Worm (Caenorhabditis elegans) whole organism, midembryonic: ENCODE measurements around the gene sek-1.

Experiments used
- T22C8.4 ChIP-seq: fragments of 200-800 bp; sonication (Bioruptor generic); IDR thresholded peaks from 2 replicates; pipeline ENCODE4 v1.3.6; 2022; ENCODE audit warnings: missing genetic modification characterization, missing compliant biosample characterization
- cog-1 ChIP-seq: sonication (generic microtip); optimal IDR thresholded peaks from 2 replicates; lab custom pipeline; 2016; ENCODE audit warnings: missing genetic modification characterization, missing compliant biosample characterization
- flt-1 ChIP-seq: fragments of 200-800 bp; sonication (Bioruptor generic); IDR thresholded peaks from 2 replicates; pipeline ENCODE4 v1.3.6; 2022; ENCODE audit warnings: missing genetic modification characterization, missing compliant biosample characterization
- klf-2 ChIP-seq: fragments of 200-800 bp; sonication (Bioruptor generic); conservative IDR thresholded peaks from 2 replicates; pipeline ENCODE4 v1.3.6; 2022; ENCODE audit warnings: missing genetic modification reagents, missing genetic modification characterization, missing compliant biosample characterization
- med-1 ChIP-seq: sonication (generic microtip); optimal IDR thresholded peaks from 2 replicates; lab custom pipeline; 2017; ENCODE audit warnings: missing genetic modification characterization, mild to moderate bottlenecking, missing compliant biosample characterization, antibody characterized with exemption, missing genetic modification reagents; ENCODE audit not compliant: insufficient read depth
- ref-1 ChIP-seq: fragments of 200-800 bp; sonication (Bioruptor generic); conservative IDR thresholded peaks from 2 replicates; pipeline ENCODE4 v1.3.6; 2022; ENCODE audit warnings: missing genetic modification reagents, missing genetic modification characterization, missing compliant biosample characterization
- tab-1 ChIP-seq: fragments of 200-800 bp; sonication (Bioruptor generic); IDR thresholded peaks from 2 replicates; pipeline ENCODE4 v1.3.6; 2022; ENCODE audit warnings: missing genetic modification characterization, missing compliant biosample characterization
- ztf-23 ChIP-seq: fragments of 200-800 bp; sonication (Bioruptor generic); IDR thresholded peaks from 2 replicates; pipeline ENCODE4 v1.3.6; 2022; ENCODE audit warnings: missing genetic modification reagents, missing genetic modification characterization, missing compliant biosample characterization
- ztf-29 ChIP-seq: fragments of 200-800 bp; sonication (Bioruptor generic); IDR thresholded peaks from 2 replicates; pipeline ENCODE4 v1.3.6; 2022; ENCODE audit warnings: missing genetic modification reagents, missing genetic modification characterization, missing compliant biosample characterization

sek-1 gene

DNA sequence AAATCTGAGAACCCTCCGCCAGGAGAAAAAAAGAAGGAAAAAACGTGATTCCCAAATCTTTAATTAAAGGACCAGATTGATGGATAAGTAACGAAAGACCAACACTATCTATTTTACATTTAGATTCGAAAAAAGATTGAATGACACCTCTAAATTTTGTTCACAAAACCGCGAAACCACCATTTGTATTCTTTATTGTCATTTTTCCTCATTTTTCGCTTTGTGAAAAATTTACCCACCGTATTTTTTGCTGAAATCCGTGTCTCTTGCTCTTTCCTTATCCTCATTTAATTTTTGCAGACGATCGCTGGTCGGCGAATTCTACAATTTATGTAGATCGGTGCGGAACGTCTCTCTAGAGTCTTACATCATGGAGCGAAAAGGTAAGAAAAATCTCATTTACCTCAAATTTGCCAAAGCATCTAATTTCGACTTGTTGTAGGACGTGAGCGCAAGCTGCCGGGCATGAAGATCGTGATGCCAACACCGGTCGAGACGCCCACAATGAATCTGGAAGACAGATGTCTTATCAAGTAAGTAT lies at the start of gene sek-1, which contains the start of gene R03G5.6:
sek-1 (plus strand) TSS at position 301 of the 541 bp plus-strand sequence.
R03G5.6 (minus strand) TSS at position 491 of the 541 bp plus-strand sequence.
- TF ChIP-seq tab-1 (GFP tag; lab: Robert Waterston, UW) (no peak), cog-1 (no peak), flt-1 (GFP tag; lab: Robert Waterston, UW) (no peak), ztf-29 (no peak), ztf-23 (GFP tag; lab: Robert Waterston, UW) (no peak), klf-2 (GFP tag; lab: Robert Waterston, UW) (no peak), T22C8.4 (no peak), ref-1 (no peak), med-1 (GFP tag; lab: Kevin White, UChicago) (no peak)

DNA sequence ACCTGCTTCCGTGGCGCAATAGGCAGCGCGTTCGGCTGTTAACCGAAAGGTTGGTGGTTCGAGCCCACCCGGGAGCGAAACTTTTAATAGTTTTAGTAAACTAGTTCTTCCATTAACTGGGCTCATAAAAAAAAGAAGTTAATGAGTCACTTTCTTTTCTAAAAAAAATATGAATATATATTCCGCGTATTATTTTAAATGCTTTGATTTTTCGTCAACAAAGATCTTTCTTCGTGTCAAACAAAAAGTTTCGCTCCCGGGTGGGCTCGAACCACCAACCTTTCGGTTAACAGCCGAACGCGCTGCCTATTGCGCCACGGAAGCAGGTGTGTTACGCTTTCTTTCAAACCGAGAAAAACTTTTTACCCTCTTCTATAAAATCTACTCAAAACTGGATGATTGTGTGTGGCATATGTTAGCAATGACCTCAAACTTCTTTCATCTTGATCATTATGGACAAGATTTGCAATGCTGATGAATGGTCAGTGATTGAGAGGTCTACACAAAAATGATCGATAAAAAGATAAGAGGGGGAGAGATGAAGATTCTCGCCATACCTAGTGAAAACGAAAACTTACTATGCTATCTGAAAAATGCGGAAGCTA lies 42.7 kb upstream of the sek-1 start:
- TF ChIP-seq ref-1 (no peak), tab-1 (GFP tag; lab: Robert Waterston, UW) (0 out of 2 replicates have a peak, but pooled peaks have one; percentile 31), med-1 (GFP tag; lab: Kevin White, UChicago) (no peak), ztf-29 (no peak), ztf-23 (GFP tag; lab: Robert Waterston, UW) (0 out of 2 replicates have a peak, but pooled peaks have one; percentile 10), flt-1 (GFP tag; lab: Robert Waterston, UW) (0 out of 2 replicates have a peak, but pooled peaks have one; percentile 26), T22C8.4 (no peak), cog-1 (no peak), klf-2 (GFP tag; lab: Robert Waterston, UW) (no peak)

DNA sequence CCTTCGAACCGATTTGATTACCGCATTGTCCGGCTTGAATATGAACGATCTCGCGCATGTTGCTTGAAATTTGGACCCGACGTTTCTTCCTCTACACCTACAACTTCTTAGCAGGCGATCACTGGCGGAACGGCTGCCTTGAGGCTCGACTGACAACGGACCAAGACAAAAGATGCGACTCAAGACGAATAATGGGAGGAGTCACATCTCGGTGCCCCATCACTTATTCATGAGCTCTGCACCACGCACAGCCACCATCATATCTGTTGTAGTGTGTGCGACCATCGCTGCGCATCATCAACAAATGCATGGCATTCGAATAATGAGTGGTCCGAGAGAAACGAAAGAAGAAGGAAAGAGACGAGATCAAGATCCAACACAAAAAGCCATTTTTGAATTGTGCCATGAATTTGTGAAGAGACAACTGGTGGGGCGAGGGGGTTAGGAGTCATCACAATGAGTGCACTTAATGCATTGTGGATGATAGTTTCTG lies 40.0 kb upstream of the sek-1 start, which contains the start of gene mec-7:
mec-7 (minus strand) TSS at position 181 of the 493 bp plus-strand sequence.
- TF ChIP-seq med-1 (GFP tag; lab: Kevin White, UChicago), result no peak
- no peak for TF ChIP-seq tab-1 (GFP tag; lab: Robert Waterston, UW)
- TF ChIP-seq klf-2 (GFP tag; lab: Robert Waterston, UW), result no peak
- no peak for TF ChIP-seq ztf-29
- TF ChIP-seq ztf-23 (GFP tag; lab: Robert Waterston, UW), result no peak
- no peak for TF ChIP-seq flt-1 (GFP tag; lab: Robert Waterston, UW)
- TF ChIP-seq ref-1, result no peak

DNA sequence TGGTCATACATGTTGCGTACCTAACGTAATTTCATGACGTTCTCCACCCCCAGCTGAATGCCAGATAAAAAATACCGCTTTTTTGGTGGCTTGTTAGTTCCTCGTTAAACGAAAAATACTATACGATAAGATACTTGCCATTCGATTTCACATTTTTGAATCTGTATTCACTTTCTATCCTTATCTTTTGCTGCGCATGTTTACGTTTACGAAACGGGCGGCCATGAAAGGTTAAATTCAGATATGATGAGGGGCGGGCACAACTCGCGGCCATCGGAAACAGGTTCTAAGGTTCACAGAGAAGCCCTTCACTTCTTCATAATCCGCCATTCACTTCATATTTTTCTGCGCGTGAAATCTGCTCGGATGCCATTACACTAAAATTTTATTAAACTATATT lies 37.7 kb upstream of the sek-1 start:
- TF ChIP-seq ztf-23 (GFP tag; lab: Robert Waterston, UW) (no peak), med-1 (GFP tag; lab: Kevin White, UChicago) (no peak), T22C8.4 (no peak), ztf-29 (no peak), flt-1 (GFP tag; lab: Robert Waterston, UW) (no peak)

DNA sequence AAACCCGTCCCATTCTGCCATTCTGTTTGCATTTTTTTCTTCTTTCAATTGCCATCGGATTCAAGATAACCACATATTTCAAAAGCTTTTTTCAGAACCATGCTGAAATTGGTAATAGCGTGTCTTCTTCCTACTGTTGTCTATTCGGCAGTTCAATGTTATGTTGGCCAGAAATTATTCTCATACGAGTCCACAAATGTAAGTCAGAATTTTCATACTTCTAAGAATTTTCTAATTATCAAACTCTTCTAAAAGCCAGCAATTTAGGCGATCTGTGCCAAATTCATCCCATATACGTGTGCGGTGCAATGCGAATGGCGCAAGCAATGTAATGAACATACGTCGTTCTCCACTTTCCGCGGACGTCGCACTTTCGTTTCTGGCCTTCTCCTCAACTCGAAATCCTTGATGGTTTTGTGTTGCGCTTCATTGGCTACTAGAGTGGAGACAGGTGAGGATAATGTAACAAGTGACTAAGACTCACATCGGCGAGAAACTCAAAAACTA lies 37.0 kb upstream of the sek-1 start, which contains the start of gene ZK154.1:
ZK154.1 (plus strand) TSS at position 51 of the 507 bp plus-strand sequence.
- no peak for TF ChIP-seq cog-1
- TF ChIP-seq ref-1, result no peak
- no peak for TF ChIP-seq klf-2 (GFP tag; lab: Robert Waterston, UW)
- TF ChIP-seq ztf-29, result no peak
- no peak for TF ChIP-seq T22C8.4
- TF ChIP-seq tab-1 (GFP tag; lab: Robert Waterston, UW), result no peak
- TF ChIP-seq med-1 (GFP tag; lab: Kevin White, UChicago), result no peak
- no peak for TF ChIP-seq flt-1 (GFP tag; lab: Robert Waterston, UW)
- no peak for TF ChIP-seq ztf-23 (GFP tag; lab: Robert Waterston, UW)

DNA sequence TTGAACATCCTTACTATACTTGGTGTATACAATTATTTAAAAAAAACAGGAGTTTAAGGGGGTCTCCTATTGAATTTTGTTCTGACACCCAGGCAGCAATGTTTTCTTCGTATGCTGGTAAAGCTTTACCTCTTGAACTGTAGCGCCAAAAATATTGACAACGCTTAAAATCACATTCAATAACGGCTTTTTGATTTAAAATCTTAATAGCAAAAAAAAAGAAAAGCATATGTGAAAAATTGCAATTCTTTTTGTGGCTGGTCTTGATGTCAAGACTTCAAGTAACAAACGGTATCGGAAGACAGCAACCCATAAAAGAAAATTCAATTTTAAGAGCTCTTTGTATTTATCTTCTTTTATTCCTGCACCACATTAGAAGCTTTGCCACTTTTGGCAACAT lies 34.7 kb upstream of the sek-1 start:
- TF ChIP-seq cog-1 (no peak), ztf-29 (no peak), med-1 (GFP tag; lab: Kevin White, UChicago) (no peak), flt-1 (GFP tag; lab: Robert Waterston, UW) (no peak)

DNA sequence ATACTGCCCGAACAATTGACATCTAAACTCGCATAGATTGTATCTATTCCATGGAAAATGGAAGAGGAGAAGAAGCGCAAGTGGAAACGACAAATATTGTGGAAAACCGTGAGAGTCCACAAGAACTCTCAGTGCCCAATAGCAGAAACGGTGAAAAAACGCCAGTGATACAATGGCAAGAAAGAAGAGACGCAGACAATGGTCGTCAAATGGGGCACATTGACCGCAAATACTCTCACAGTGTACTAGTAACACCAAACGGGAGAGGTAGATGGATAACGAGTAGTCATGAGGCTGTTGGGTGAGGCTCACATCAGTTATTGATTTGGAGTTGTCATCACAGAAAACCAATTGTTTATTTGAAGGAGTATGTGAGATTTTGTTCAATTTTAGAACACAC lies 34.1 kb upstream of the sek-1 start, which contains the start of gene ZK154.4:
ZK154.4 (minus strand) TSS at position 27 of the 400 bp plus-strand sequence.
- no peak for TF ChIP-seq tab-1 (GFP tag; lab: Robert Waterston, UW)
- no peak for TF ChIP-seq flt-1 (GFP tag; lab: Robert Waterston, UW)
- TF ChIP-seq ztf-29, result no peak
- TF ChIP-seq cog-1, result no peak
- no peak for TF ChIP-seq ref-1
- TF ChIP-seq med-1 (GFP tag; lab: Kevin White, UChicago), result no peak
- TF ChIP-seq T22C8.4, result no peak
- no peak for TF ChIP-seq ztf-23 (GFP tag; lab: Robert Waterston, UW)
- TF ChIP-seq klf-2 (GFP tag; lab: Robert Waterston, UW), result no peak

DNA sequence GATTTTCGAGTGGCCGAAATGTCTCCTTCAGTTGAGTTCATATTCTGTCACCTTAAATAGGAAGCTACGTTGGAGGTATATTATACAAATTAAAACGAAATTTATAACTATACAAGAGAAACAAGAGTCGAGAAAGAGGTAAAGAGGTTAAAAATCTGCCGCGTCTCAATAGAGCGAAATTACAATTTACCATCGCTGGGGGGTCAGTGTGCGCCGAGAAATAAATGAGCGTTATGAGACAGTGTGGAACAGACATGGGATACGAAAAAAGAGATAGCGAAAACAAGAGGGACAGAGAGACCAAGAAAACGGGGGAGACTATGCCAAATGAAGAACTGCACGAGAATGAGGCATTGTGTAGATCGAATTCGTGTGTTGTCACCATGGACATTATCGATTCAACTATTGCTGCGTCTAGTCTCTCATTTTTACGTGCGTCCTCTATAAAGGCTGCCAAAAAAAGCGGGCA lies 28.6 kb upstream of the sek-1 start, which contains the start of gene ZK154.5:
ZK154.5 (minus strand) TSS at position 51 of the 469 bp plus-strand sequence.
- TF ChIP-seq ref-1, result no peak
- TF ChIP-seq tab-1 (GFP tag; lab: Robert Waterston, UW), result no peak
- 0 out of 2 replicates have a peak, but pooled peaks have one; percentile 34 for TF ChIP-seq T22C8.4
- no peak for TF ChIP-seq klf-2 (GFP tag; lab: Robert Waterston, UW)
- peak; percentile 15 for TF ChIP-seq cog-1
- TF ChIP-seq flt-1 (GFP tag; lab: Robert Waterston, UW), result 0 out of 2 replicates have a peak, but pooled peaks have one; percentile 45

DNA sequence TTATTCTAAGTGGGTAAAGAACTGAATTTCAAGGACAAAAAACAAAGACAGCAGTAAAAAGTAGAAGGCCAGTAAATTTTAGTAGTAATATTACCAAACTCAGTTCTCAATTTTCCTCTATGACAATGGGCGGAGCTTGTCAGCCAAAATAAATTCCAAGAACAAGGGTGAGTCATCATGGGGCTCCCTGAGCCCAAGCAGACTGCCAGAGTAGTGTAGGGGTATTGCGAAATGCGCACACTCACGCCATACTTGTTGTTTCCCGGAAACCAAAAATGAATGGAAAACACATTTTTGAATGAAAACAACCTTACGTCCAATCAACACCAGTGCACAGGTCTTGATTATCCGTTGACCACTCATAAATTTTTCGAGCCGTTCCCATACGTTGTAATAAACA lies 24.7 kb upstream of the sek-1 start:
- TF ChIP-seq cog-1 (no peak), med-1 (GFP tag; lab: Kevin White, UChicago) (no peak), tab-1 (GFP tag; lab: Robert Waterston, UW) (no peak), flt-1 (GFP tag; lab: Robert Waterston, UW) (no peak), T22C8.4 (no peak), ztf-29 (no peak), ztf-23 (GFP tag; lab: Robert Waterston, UW) (no peak), klf-2 (GFP tag; lab: Robert Waterston, UW) (no peak), ref-1 (no peak)
